Worm (Caenorhabditis elegans): Measurements from ENCODE around the gene F57G12.1.

Gene F57G12.1

DNA sequence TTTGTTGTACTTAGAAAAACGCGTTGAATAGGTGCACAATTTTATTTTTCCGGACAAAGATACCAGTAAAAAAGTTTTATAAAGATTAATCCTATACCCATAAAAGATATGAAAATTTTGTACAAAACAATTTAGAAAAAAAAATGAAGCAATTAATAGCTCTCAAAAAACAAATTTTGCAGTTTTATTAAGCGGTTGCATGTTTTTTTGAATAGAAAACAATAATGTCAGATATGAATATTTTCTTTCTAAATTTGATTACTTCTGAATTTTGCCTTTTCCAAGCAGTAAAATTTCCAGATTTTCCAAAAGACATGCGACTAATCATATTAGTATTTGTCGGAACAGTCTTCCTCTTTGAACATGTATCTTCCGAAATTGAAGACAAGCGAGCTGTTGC is 45.5 kb upstream of the F57G12.1 start, which contains the start of gene C23H4.8:
Gene C23H4.8 (plus strand): TSS at position 301 of the 400 bp plus-strand sequence.
- TF ChIP-seq ztf-26 (tag; optimal IDR thresholded peaks at IDR 0.05) (no peak), snpc-1.3 (tag; optimal IDR thresholded peaks at IDR 0.05; ENCODE audit: insufficient read depth) (no peak), bed-2 (GFP tag; IDR thresholded peaks at IDR 0.05) (no peak), madf-10 (tag; optimal IDR thresholded peaks at IDR 0.05) (no peak), F10E7.11 (tag; optimal IDR thresholded peaks at IDR 0.05) (no peak), ztf-22 (GFP tag; optimal IDR thresholded peaks at IDR 0.05) (no peak), B0035.1 (tag; optimal IDR thresholded peaks at IDR 0.05) (no peak), cebp-1 (GFP tag; IDR thresholded peaks at IDR 0.05) (no peak), cebp-1 (tag; optimal IDR thresholded peaks at IDR 0.05) (no peak), F39B2.1 (GFP tag; IDR thresholded peaks at IDR 0.05) (no peak), F57C9.4 (tag; optimal IDR thresholded peaks at IDR 0.05) (no peak), nfya-2 (GFP tag; IDR thresholded peaks at IDR 0.05) (no peak), ztf-3 (GFP tag; optimal IDR thresholded peaks at IDR 0.05) (no peak), hmg-1.2 (GFP tag; IDR thresholded peaks at IDR 0.05) (no peak), egl-44 (GFP tag; IDR thresholded peaks at IDR 0.05) (no peak)

DNA sequence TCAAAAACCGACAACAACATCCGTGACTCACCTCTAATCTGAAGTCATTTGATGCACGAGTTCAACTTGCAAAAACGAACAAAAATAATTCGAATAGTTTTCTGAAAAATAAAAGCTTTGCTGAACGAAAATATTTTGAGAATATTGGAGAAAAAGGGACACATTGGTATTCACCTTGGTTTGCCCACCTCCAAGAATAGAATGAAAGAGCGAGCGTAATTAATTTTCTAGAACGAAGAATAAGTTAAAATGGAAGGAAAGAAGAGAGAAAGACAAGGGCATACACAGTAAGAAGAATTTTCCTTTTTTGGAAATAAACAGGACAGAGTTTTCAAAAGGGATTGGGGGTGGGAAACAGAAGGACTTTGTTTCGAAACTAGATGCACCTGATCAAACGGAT is 41.3 kb upstream of the F57G12.1 start, which contains the start of gene cab-1:
Gene cab-1 (minus strand): TSS at position 101 of the 400 bp plus-strand sequence.
- no peak for TF ChIP-seq Y53G8AR.9 (GFP tag; conservative IDR thresholded peaks at IDR 0.05)
- no peak for TF ChIP-seq C06A6.2 (GFP tag; conservative IDR thresholded peaks at IDR 0.05)
- TF ChIP-seq madf-8 (GFP tag; conservative IDR thresholded peaks at IDR 0.05) = no peak
- no peak for TF ChIP-seq tbx-9 (tag; optimal IDR thresholded peaks at IDR 0.05; ENCODE audit: borderline replicate concordance)
- no peak for TF ChIP-seq lsl-1 (GFP tag; optimal IDR thresholded peaks at IDR 0.05)
- no peak for TF ChIP-seq lin-54 (GFP tag; optimal IDR thresholded peaks at IDR 0.05)
- no peak for TF ChIP-seq egl-44 (GFP tag; IDR thresholded peaks at IDR 0.05)
- no peak for TF ChIP-seq ztf-28 (GFP tag; IDR thresholded peaks at IDR 0.05)
- TF ChIP-seq ceh-58 (GFP tag; IDR thresholded peaks at IDR 0.05) = no peak
- no peak for TF ChIP-seq hmg-1.2 (GFP tag; IDR thresholded peaks at IDR 0.05)
- no peak for TF ChIP-seq efl-1 (GFP tag; optimal IDR thresholded peaks at IDR 0.05)
- TF ChIP-seq F37B4.10 (GFP tag; IDR thresholded peaks at IDR 0.05) = no peak
- TF ChIP-seq Y56A3A.18 (GFP tag; IDR thresholded peaks at IDR 0.05) = no peak
- TF ChIP-seq ztf-22 (GFP tag; optimal IDR thresholded peaks at IDR 0.05) = no peak
- TF ChIP-seq nfya-2 (GFP tag; IDR thresholded peaks at IDR 0.05) = no peak

DNA sequence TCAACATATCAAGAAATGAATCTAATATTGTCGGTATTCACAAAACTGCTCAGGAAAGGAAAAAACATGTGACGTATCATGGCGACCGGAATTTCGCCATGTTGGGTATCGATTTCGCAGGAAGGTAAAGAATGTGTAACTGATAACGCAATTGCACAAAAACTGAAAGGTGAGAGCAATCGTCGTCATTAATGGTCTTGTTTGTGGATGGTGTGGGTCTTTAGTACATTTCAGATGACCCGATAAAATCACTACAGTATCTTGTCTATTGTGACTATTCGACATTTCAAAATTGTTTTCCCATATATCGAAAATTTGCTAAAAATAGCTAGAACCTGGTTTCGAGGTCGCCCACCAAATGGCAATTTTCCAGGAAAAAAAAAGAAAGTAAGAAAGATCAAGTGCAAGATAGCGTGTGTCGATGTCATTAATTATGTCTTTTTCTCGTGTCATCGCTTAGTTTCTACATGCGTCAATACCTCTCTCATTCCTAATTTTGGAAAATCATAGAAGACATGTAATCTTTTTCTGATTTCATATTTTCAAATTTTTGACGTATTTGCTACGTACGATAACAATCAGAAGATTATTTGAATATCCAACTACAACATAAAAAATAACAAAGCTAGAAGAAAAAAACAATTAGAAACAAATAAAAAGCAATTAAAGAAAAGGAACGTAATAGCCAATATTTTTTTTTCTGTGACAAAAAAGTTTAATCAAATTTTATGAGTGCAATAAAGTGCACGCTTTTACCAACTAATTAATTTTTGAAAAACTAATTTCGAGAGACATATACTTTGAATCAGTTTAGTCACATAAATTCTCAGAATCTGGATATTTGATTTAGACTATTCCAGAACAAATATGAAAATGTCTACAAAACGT is 38.9 kb upstream of the F57G12.1 start:
- no peak for TF ChIP-seq egl-44 (GFP tag; IDR thresholded peaks at IDR 0.05)
- TF ChIP-seq snpc-1.3 (tag; optimal IDR thresholded peaks at IDR 0.05; ENCODE audit: insufficient read depth) = no peak
- TF ChIP-seq sdz-38 (tag; optimal IDR thresholded peaks at IDR 0.05) = no peak
- peak; percentile 51 for TF ChIP-seq nhr-80 (tag; optimal IDR thresholded peaks at IDR 0.05)
- TF ChIP-seq ztf-22 (GFP tag; optimal IDR thresholded peaks at IDR 0.05) = no peak

- TF ChIP-seq ama-1 (optimal IDR thresholded peaks at IDR 0.05) = no peak
- TF ChIP-seq ama-1 (GFP tag; optimal IDR thresholded peaks at IDR 0.05) = no peak
- TF ChIP-seq madf-3 (GFP tag; IDR thresholded peaks at IDR 0.05) = no peak
- no peak for TF ChIP-seq hlh-12 (tag; optimal IDR thresholded peaks at IDR 0.05)
- TF ChIP-seq ceh-58 (GFP tag; IDR thresholded peaks at IDR 0.05) = no peak
- TF ChIP-seq cebp-1 (GFP tag; IDR thresholded peaks at IDR 0.05) = no peak
- TF ChIP-seq cebp-1 (tag; optimal IDR thresholded peaks at IDR 0.05) = no peak
- TF ChIP-seq F57C9.4 (tag; optimal IDR thresholded peaks at IDR 0.05) = no peak
- TF ChIP-seq efl-1 (GFP tag; optimal IDR thresholded peaks at IDR 0.05) = no peak
- TF ChIP-seq lin-26 (GFP tag; IDR thresholded peaks at IDR 0.05) = no peak
- TF ChIP-seq ztf-3 (GFP tag; optimal IDR thresholded peaks at IDR 0.05) = no peak
- no peak for TF ChIP-seq B0035.1 (tag; optimal IDR thresholded peaks at IDR 0.05)
- no peak for TF ChIP-seq lsl-1 (GFP tag; optimal IDR thresholded peaks at IDR 0.05)
- no peak for TF ChIP-seq F23B12.7 (tag; optimal IDR thresholded peaks at IDR 0.05; ENCODE audit: insufficient read depth)
- TF ChIP-seq Y56A3A.18 (GFP tag; IDR thresholded peaks at IDR 0.05) = no peak
- no peak for TF ChIP-seq madf-10 (tag; optimal IDR thresholded peaks at IDR 0.05)
Observed at ce11 chrX:12207078-12207477, 35.6 kb upstream of the F57G12.1 start.
